Worm (Caenorhabditis elegans) whole organism, late embryonic: ENCODE measurements around the gene Y55D5A.3.

ENCODE experiments used
- ama-1 ChIP-seq: fragments of 150-350 bp; optimal IDR thresholded peaks from 2 replicates; lab custom pipeline; 2014
- dve-1 ChIP-seq: sonication (generic microtip); optimal IDR thresholded peaks from 2 replicates; lab custom pipeline; 2017; ENCODE audit warnings: antibody characterized with exemption, mild to moderate bottlenecking, missing genetic modification characterization, missing compliant biosample characterization
- hlh-13 ChIP-seq: fragments of 200-800 bp; sonication (Bioruptor generic); optimal IDR thresholded peaks from 2 replicates; lab custom pipeline; 2018; ENCODE audit warnings: mild to moderate bottlenecking, missing genetic modification characterization, missing compliant biosample characterization

- TF ChIP-seq ama-1 (lab: Kevin White, UChicago) = no peak
- no peak for TF ChIP-seq hlh-13
- no peak for TF ChIP-seq dve-1
Measured at ce11 chrIII:2946626-2947168, 28.9 kb downstream of the Y55D5A.3 start, which contains the start of gene H05C05.1.
